Worm (Caenorhabditis elegans) whole organism, L4/young adult: ENCODE measurements around the gene Y39A1A.16.

Experiments used
- dao-5 ChIP-seq: sonication (generic microtip); optimal IDR thresholded peaks from 2 replicates; lab custom pipeline; 2016; ENCODE audit warnings: missing genotype, missing genetic modification characterization, moderate library complexity, missing compliant biosample characterization
- him-1 ChIP-seq: sonication (generic microtip); optimal IDR thresholded peaks from 2 replicates; lab custom pipeline; 2016; ENCODE audit warnings: missing genotype, missing genetic modification reagents, missing genetic modification characterization, missing compliant biosample characterization

DNA sequence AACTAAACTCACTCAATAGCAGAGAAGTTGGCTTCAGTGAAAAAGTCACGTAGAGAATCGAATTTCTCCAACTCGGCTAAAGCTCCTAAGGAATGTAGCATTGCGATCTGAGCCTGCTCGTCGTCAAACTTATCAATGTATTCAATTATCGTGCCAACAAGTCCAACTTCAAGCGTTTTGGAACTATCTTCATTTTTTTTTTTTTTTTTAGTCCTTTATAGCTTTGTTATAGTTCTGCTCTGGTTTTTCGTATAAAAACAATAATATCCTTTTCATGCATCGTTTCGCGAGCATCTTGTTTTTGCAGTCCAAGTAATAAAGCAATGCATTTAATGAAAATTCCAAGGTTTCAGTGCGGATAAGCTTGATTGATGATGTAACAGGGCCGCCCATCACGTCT is 10.0 kb downstream of the Y39A1A.16 start, which contains the start of gene Y39A1A.31:
- no peak for TF ChIP-seq him-1 (tag; lab: Kevin White, UChicago)
- TF ChIP-seq dao-5 (tag; lab: Kevin White, UChicago), result no peak
